Worm (Caenorhabditis elegans) whole organism, L1 larva: ENCODE data around the gene H42K12.3.

Source experiments
- ceh-63 ChIP-seq: fragments of 200-800 bp; sonication (Bioruptor generic); optimal IDR thresholded peaks from 2 replicates; lab custom pipeline; 2018; ENCODE audit warnings: mild to moderate bottlenecking, missing genetic modification characterization, missing compliant biosample characterization
- nhr-28 ChIP-seq: fragments of 150-350 bp; optimal IDR thresholded peaks from 2 replicates; lab custom pipeline; 2014; ENCODE audit warnings: missing biosample characterization, missing genetic modification characterization

ce11 chrX:1344818-1345217 is 33.6 kb downstream of the H42K12.3 start:
- TF ChIP-seq nhr-28 (tag; lab: Kevin White, UChicago) (no peak), ceh-63 (GFP tag; lab: Kevin White, UChicago) (peak; percentile 92)
